Worm (Caenorhabditis elegans): ENCODE measurements around the gene eat-6.
A peak's percentile ranks its signal among the peaks of the same experiment; 100 is the strongest.

The eat-6 gene

ce11 chrV:13116114-13116603, 13.6 kb downstream of the eat-6 start, which contains the start of gene acly-2:
Gene acly-2 (plus strand): TSS chrV:13116488.
- TF ChIP-seq klf-2 (GFP tag; conservative IDR thresholded peaks at IDR 0.05) (no peak), flt-1 (GFP tag; IDR thresholded peaks at IDR 0.05) (no peak), T22C8.4 (GFP tag; IDR thresholded peaks at IDR 0.05) (no peak), cog-1 (tag; optimal IDR thresholded peaks at IDR 0.05) (no peak), ztf-29 (GFP tag; IDR thresholded peaks at IDR 0.05) (no peak), ztf-23 (GFP tag; IDR thresholded peaks at IDR 0.05) (no peak)

ce11 chrV:13114552-13115237, 15.1 kb downstream of the eat-6 start:
- TF ChIP-seq ztf-23 (GFP tag; IDR thresholded peaks at IDR 0.05) (no peak), flt-1 (GFP tag; IDR thresholded peaks at IDR 0.05) (no peak), ztf-29 (GFP tag; IDR thresholded peaks at IDR 0.05) (no peak), klf-2 (GFP tag; conservative IDR thresholded peaks at IDR 0.05) (no peak), ref-1 (GFP tag; conservative IDR thresholded peaks at IDR 0.05) (no peak), med-1 (GFP tag; optimal IDR thresholded peaks at IDR 0.05; ENCODE audit: insufficient read depth) (no peak), tab-1 (GFP tag; IDR thresholded peaks at IDR 0.05) (no peak), T22C8.4 (GFP tag; IDR thresholded peaks at IDR 0.05) (no peak), cog-1 (tag; optimal IDR thresholded peaks at IDR 0.05) (no peak)

DNA sequence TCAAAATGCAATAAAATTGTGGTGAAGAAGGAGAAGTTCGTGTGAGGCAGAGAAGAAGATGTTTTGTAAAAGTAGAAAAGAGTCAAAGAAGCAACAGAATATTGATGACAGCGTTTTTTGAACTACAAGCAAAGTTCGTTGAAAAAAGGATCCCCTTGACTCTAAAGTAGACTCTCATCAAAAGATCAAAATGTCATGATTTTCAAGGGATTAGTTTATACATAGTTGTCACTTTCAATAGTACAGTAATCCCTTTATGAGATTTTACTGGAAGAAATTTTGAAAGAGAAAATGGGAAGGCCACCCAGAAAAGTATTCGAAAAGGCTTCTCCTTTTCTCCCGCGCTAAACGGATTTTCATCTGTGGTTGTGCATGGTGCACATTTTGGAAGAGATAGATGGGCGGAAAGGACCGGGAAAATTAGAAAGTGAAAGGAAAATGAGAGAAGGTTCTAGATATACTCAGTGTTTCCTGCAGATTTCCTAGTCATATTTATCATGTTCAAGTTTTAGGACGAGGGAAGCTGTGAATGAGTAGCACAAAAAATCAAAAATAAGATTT, 16.8 kb downstream of the eat-6 start:
- TF ChIP-seq klf-2 (GFP tag; conservative IDR thresholded peaks at IDR 0.05) (no peak), ztf-23 (GFP tag; IDR thresholded peaks at IDR 0.05) (no peak), cog-1 (tag; optimal IDR thresholded peaks at IDR 0.05) (no peak), T22C8.4 (GFP tag; IDR thresholded peaks at IDR 0.05) (no peak), flt-1 (GFP tag; IDR thresholded peaks at IDR 0.05) (no peak), med-1 (GFP tag; optimal IDR thresholded peaks at IDR 0.05; ENCODE audit: insufficient read depth) (no peak), ztf-29 (GFP tag; IDR thresholded peaks at IDR 0.05) (no peak), tab-1 (GFP tag; IDR thresholded peaks at IDR 0.05) (no peak), ref-1 (GFP tag; conservative IDR thresholded peaks at IDR 0.05) (no peak)

- TF ChIP-seq tab-1 (GFP tag; IDR thresholded peaks at IDR 0.05) = no peak
- TF ChIP-seq cog-1 (tag; optimal IDR thresholded peaks at IDR 0.05) = no peak
- no peak for TF ChIP-seq T22C8.4 (GFP tag; IDR thresholded peaks at IDR 0.05)
- no peak for TF ChIP-seq flt-1 (GFP tag; IDR thresholded peaks at IDR 0.05)
- no peak for TF ChIP-seq med-1 (GFP tag; optimal IDR thresholded peaks at IDR 0.05; ENCODE audit: insufficient read depth)
- TF ChIP-seq klf-2 (GFP tag; conservative IDR thresholded peaks at IDR 0.05) = no peak
- TF ChIP-seq ztf-23 (GFP tag; IDR thresholded peaks at IDR 0.05) = no peak
- TF ChIP-seq ref-1 (GFP tag; conservative IDR thresholded peaks at IDR 0.05) = no peak
- TF ChIP-seq ztf-29 (GFP tag; IDR thresholded peaks at IDR 0.05) = no peak
Observed at ce11 chrV:13111599-13112191, 18.1 kb downstream of the eat-6 start.

ce11 chrV:13105840-13106429, 23.9 kb downstream of the eat-6 start:
- TF ChIP-seq ztf-23 (GFP tag; IDR thresholded peaks at IDR 0.05) = no peak
- TF ChIP-seq klf-2 (GFP tag; conservative IDR thresholded peaks at IDR 0.05) = no peak

- TF ChIP-seq med-1 (GFP tag; optimal IDR thresholded peaks at IDR 0.05; ENCODE audit: insufficient read depth) (no peak), klf-2 (GFP tag; conservative IDR thresholded peaks at IDR 0.05) (no peak), flt-1 (GFP tag; IDR thresholded peaks at IDR 0.05) (no peak), cog-1 (tag; optimal IDR thresholded peaks at IDR 0.05) (no peak), T22C8.4 (GFP tag; IDR thresholded peaks at IDR 0.05) (no peak), tab-1 (GFP tag; IDR thresholded peaks at IDR 0.05) (no peak), ztf-29 (GFP tag; IDR thresholded peaks at IDR 0.05) (no peak), ztf-23 (GFP tag; IDR thresholded peaks at IDR 0.05) (no peak)
Observed at ce11 chrV:13095654-13096053, 34.1 kb downstream of the eat-6 start, which contains the start of gene C34B4.5. Gene C34B4.5 (plus strand): TSS chrV:13095954.

DNA sequence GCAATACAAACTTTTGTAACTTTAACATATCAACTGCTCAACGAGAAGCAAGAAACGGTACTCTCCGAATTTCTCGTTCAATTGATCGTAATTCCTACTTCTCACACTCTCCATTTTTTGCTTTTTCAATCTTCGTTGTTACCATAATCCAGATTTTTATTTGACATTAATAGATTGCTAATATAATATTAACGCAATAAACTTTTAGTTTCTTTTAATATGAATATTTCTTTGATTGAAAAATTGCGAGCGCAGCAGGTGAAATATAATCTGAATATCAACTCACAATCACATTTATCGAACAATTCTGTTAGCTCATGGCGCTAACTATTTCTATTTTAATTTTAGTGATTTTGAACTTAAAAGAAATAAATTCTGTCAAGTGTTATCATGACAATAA, 37.4 kb downstream of the eat-6 start, which contains the start of gene lurp-4:
TSS of gene lurp-4 (plus strand) at position 301 of the 400 bp plus-strand sequence.
- TF ChIP-seq ztf-23 (GFP tag; IDR thresholded peaks at IDR 0.05) (no peak), ztf-29 (GFP tag; IDR thresholded peaks at IDR 0.05) (no peak), tab-1 (GFP tag; IDR thresholded peaks at IDR 0.05) (no peak), med-1 (GFP tag; optimal IDR thresholded peaks at IDR 0.05; ENCODE audit: insufficient read depth) (no peak), ref-1 (GFP tag; conservative IDR thresholded peaks at IDR 0.05) (no peak), klf-2 (GFP tag; conservative IDR thresholded peaks at IDR 0.05) (no peak), T22C8.4 (GFP tag; IDR thresholded peaks at IDR 0.05) (no peak), flt-1 (GFP tag; IDR thresholded peaks at IDR 0.05) (no peak), cog-1 (tag; optimal IDR thresholded peaks at IDR 0.05) (no peak)

DNA sequence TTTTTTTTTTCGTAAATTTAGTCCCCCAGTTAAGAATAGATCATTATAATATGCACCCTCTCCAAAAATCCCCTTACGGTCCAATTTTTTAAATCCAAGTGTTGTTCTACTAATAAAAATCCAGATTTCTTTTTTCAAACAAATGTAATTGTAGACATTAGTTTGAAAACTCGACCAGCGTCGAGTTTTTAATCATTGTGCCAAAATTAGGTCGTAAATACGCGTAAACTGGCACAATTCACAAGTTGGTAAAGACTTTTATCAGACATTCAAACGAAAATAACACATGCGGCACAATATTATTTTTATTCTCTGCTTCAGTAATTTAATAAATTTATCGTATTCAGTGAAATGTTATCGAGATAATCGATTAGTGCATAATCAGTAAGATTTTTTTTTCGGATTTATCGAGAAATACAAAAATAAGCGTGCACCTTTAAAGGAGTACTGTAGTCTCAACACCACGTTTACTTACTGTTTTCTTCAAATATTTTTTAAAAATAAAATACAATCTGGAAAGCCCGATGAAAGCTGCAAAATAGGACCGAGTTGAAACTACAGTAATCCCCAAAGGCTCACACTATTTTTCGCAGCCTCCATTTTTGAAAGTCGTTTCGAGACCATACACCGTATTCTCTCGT, 39.5 kb downstream of the eat-6 start, which contains the start of gene C34B4.4:
TSS of gene C34B4.4 (plus strand) at position 276 of the 641 bp plus-strand sequence.
- no peak for TF ChIP-seq med-1 (GFP tag; optimal IDR thresholded peaks at IDR 0.05; ENCODE audit: insufficient read depth)

DNA sequence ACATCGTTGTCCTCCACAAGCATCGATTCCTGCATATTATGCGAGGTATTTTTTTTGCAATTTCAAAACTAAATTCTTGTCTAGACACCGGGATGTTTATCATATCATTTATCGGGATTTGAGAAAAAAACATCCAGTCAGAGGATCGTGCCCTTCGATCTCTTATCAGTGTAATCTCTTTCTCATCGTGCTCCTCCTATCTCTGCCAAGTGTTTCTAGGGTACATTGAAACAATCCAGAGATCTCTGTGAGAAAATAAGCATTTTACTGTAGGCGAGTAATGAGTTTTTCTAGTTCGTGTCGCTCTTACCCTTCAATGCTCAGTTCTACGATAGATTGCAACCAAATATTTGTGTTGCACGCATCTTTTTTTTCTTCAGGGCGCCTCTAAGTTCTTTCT, 41.3 kb downstream of the eat-6 start:
- TF ChIP-seq klf-2 (GFP tag; conservative IDR thresholded peaks at IDR 0.05) (no peak), med-1 (GFP tag; optimal IDR thresholded peaks at IDR 0.05; ENCODE audit: insufficient read depth) (no peak), ref-1 (GFP tag; conservative IDR thresholded peaks at IDR 0.05) (no peak), cog-1 (tag; optimal IDR thresholded peaks at IDR 0.05) (no peak), ztf-23 (GFP tag; IDR thresholded peaks at IDR 0.05) (0 out of 2 replicates have a peak, but pooled peaks have one; percentile 18)
